Worm (Caenorhabditis elegans) whole organism, L1 larva: ENCODE data around the gene Y39B6A.3.

Experiments
- Y116A8C.19 ChIP-seq: sonication (generic microtip); optimal IDR thresholded peaks from 2 replicates; lab custom pipeline; 2016; ENCODE audit warnings: missing compliant biosample characterization, missing genetic modification characterization, borderline replicate concordance
- alr-1 ChIP-seq: fragments of 200-800 bp; sonication (Bioruptor generic); optimal IDR thresholded peaks from 2 replicates; lab custom pipeline; 2018; ENCODE audit warnings: borderline replicate concordance, mild to moderate bottlenecking, missing genetic modification characterization, missing compliant biosample characterization
- ama-1 ChIP-seq: fragments of 150-350 bp; optimal IDR thresholded peaks from 2 replicates; lab custom pipeline; 2014
- blmp-1 ChIP-seq: fragments of 150-350 bp; optimal IDR thresholded peaks from 2 replicates; lab custom pipeline; 2014; ENCODE audit warnings: missing biosample characterization, missing genetic modification characterization
- ceh-88 ChIP-seq: fragments of 200-800 bp; sonication (Bioruptor generic); IDR thresholded peaks from 2 replicates; pipeline ENCODE4 v1.3.6; 2022; ENCODE audit warnings: missing genetic modification characterization, missing compliant biosample characterization
- ceh-90 ChIP-seq: sonication (generic microtip); optimal IDR thresholded peaks from 2 replicates; lab custom pipeline; 2016; ENCODE audit warnings: missing genetic modification characterization, missing compliant biosample characterization
- ces-1 ChIP-seq: fragments of 150-350 bp; optimal IDR thresholded peaks from 2 replicates; lab custom pipeline; 2014; ENCODE audit warnings: missing biosample characterization, missing genetic modification reagents, missing genetic modification characterization
- dsc-1 ChIP-seq: sonication (generic microtip); optimal IDR thresholded peaks from 2 replicates; lab custom pipeline; 2016; ENCODE audit warnings: mild to moderate bottlenecking, missing genetic modification characterization, missing compliant biosample characterization
- efl-1 ChIP-seq, 4 experiments: fragments of 150-350 bp; optimal IDR thresholded peaks in 3 of 4; peaks in 1 of 4; 1 replicate in 1 of 4; 2 replicates in 3 of 4; lab custom pipeline; 2014; ENCODE audit warnings: missing biosample characterization in 2 of 4, missing genetic modification characterization in 2 of 4, missing genetic modification reagents in 2 of 4
- efl-3 ChIP-seq: fragments of 200-800 bp; sonication (Bioruptor generic); optimal IDR thresholded peaks from 2 replicates; lab custom pipeline; 2018; ENCODE audit warnings: mild to moderate bottlenecking, missing genetic modification characterization, missing compliant biosample characterization
- egl-13 ChIP-seq: sonication (generic microtip); optimal IDR thresholded peaks from 2 replicates; lab custom pipeline; 2016; ENCODE audit warnings: missing genotype, missing genetic modification reagents, missing genetic modification characterization, missing compliant biosample characterization
- elt-2 ChIP-seq: sonication (generic microtip); optimal IDR thresholded peaks from 2 replicates; lab custom pipeline; 2016; ENCODE audit warnings: missing genetic modification characterization, mild to moderate bottlenecking, inconsistent platforms, missing compliant biosample characterization, missing genetic modification reagents
- fkh-8 ChIP-seq: sonication (generic microtip); optimal IDR thresholded peaks from 2 replicates; lab custom pipeline; 2016; ENCODE audit warnings: mild to moderate bottlenecking, missing genetic modification characterization, missing compliant biosample characterization
- fos-1 ChIP-seq: fragments of 150-350 bp; optimal IDR thresholded peaks from 2 replicates; lab custom pipeline; 2014; ENCODE audit warnings: missing biosample characterization, missing genetic modification characterization
- grh-1 ChIP-seq: fragments of 200-800 bp; sonication (Bioruptor generic); IDR thresholded peaks from 2 replicates; pipeline ENCODE4 v1.3.6; 2022; ENCODE audit warnings: missing genetic modification reagents, missing genetic modification characterization, missing compliant biosample characterization
- hlh-17 ChIP-seq: fragments of 200-800 bp; sonication (Bioruptor generic); optimal IDR thresholded peaks from 2 replicates; lab custom pipeline; 2018; ENCODE audit warnings: missing genetic modification characterization, mild to moderate bottlenecking, missing compliant biosample characterization, moderate library complexity, borderline replicate concordance
- hlh-4 ChIP-seq: sonication (generic microtip); optimal IDR thresholded peaks from 2 replicates; lab custom pipeline; 2016; ENCODE audit warnings: mild to moderate bottlenecking, missing genetic modification characterization, missing compliant biosample characterization
- hpl-2 ChIP-seq: fragments of 150-350 bp; optimal IDR thresholded peaks from 2 replicates; lab custom pipeline; 2014; ENCODE audit warnings: missing biosample characterization, missing genetic modification reagents, missing genetic modification characterization
- isw-1 ChIP-seq: fragments of 200-800 bp; sonication (Bioruptor generic); IDR thresholded peaks from 2 replicates; pipeline ENCODE4 v1.3.6; 2022; ENCODE audit warnings: missing genetic modification characterization, missing compliant biosample characterization
- lin-13 ChIP-seq: fragments of 150-350 bp; optimal IDR thresholded peaks from 2 replicates; lab custom pipeline; 2014; ENCODE audit warnings: missing biosample characterization, missing genetic modification reagents, missing genetic modification characterization
- lin-14 ChIP-seq: fragments of 200-800 bp; sonication (Bioruptor generic); optimal IDR thresholded peaks from 2 replicates; lab custom pipeline; 2018; ENCODE audit warnings: mild to moderate bottlenecking, missing genetic modification characterization, moderate library complexity, missing compliant biosample characterization
- lin-15B ChIP-seq: fragments of 150-350 bp; sonication (generic microtip); optimal IDR thresholded peaks from 3 replicates; lab custom pipeline; 2014; ENCODE audit warnings: missing biosample characterization, missing genetic modification characterization
- lin-35 ChIP-seq, 2 experiments: fragments of 150-350 bp; optimal IDR thresholded peaks; 2 replicates each; lab custom pipeline; 2014; ENCODE audit warnings: missing biosample characterization in 2 of 2, missing genetic modification characterization in 2 of 2, missing genetic modification reagents in 2 of 2
- lin-39 ChIP-seq: fragments of 150-350 bp; optimal IDR thresholded peaks from 2 replicates; lab custom pipeline; 2014; ENCODE audit warnings: missing biosample characterization, missing genetic modification reagents, missing genetic modification characterization
- lsy-2 ChIP-seq, 2 experiments: fragments of 150-350 bp; optimal IDR thresholded peaks; 2 replicates each; lab custom pipeline; 2014; ENCODE audit warnings: missing biosample characterization in 2 of 2, missing genetic modification characterization in 2 of 2
- mab-9 ChIP-seq: fragments of 200-800 bp; sonication (Bioruptor generic); IDR thresholded peaks from 2 replicates; pipeline ENCODE4 v1.3.6; 2022; ENCODE audit warnings: missing genetic modification reagents, missing genetic modification characterization, missing compliant biosample characterization
- mef-2 ChIP-seq: fragments of 150-350 bp; optimal IDR thresholded peaks from 2 replicates; lab custom pipeline; 2014; ENCODE audit warnings: missing biosample characterization, missing genetic modification characterization
- mep-1 ChIP-seq: fragments of 150-350 bp; optimal IDR thresholded peaks from 2 replicates; lab custom pipeline; 2014; ENCODE audit warnings: missing biosample characterization, missing genetic modification characterization
- nhr-11 ChIP-seq: fragments of 150-350 bp; optimal IDR thresholded peaks from 2 replicates; lab custom pipeline; 2014; ENCODE audit warnings: missing biosample characterization, missing genetic modification characterization
- nhr-19 ChIP-seq: fragments of 200-800 bp; sonication (Bioruptor generic); conservative IDR thresholded peaks from 2 replicates; pipeline ENCODE4 v1.3.6; 2022; ENCODE audit warnings: missing genetic modification characterization, missing compliant biosample characterization
- nhr-237 ChIP-seq: fragments of 150-350 bp; optimal IDR thresholded peaks from 2 replicates; lab custom pipeline; 2014; ENCODE audit warnings: missing biosample characterization, missing genetic modification characterization
- nhr-84 ChIP-seq: sonication (generic microtip); optimal IDR thresholded peaks from 2 replicates; lab custom pipeline; 2017; ENCODE audit warnings: missing biosample characterization, missing genetic modification characterization
- nhr-85 ChIP-seq: sonication (generic microtip); peaks from one replicate; lab custom pipeline; 2016; ENCODE audit warnings: missing genetic modification characterization, inconsistent platforms, missing compliant biosample characterization
- pag-3 ChIP-seq: sonication (generic microtip); optimal IDR thresholded peaks from 2 replicates; lab custom pipeline; 2017; ENCODE audit warnings: missing genetic modification characterization, mild to moderate bottlenecking, missing compliant biosample characterization, antibody characterized with exemption, borderline replicate concordance; ENCODE audit not compliant: insufficient read depth
- rnt-1 ChIP-seq: sonication (generic microtip); optimal IDR thresholded peaks from 2 replicates; lab custom pipeline; 2016; ENCODE audit warnings: mild to moderate bottlenecking, missing genetic modification characterization, moderate library complexity, missing compliant biosample characterization
- snpc-4 ChIP-seq: fragments of 150-350 bp; optimal IDR thresholded peaks from 2 replicates; lab custom pipeline; 2014; ENCODE audit warnings: missing biosample characterization, missing genetic modification characterization
- sptf-1 ChIP-seq: fragments of 150-350 bp; optimal IDR thresholded peaks from 2 replicates; lab custom pipeline; 2014; ENCODE audit warnings: missing biosample characterization, missing genetic modification characterization
- sup-37 ChIP-seq: fragments of 200-800 bp; sonication (Bioruptor generic); optimal IDR thresholded peaks from 2 replicates; lab custom pipeline; 2018; ENCODE audit warnings: mild to moderate bottlenecking, missing genetic modification characterization, missing compliant biosample characterization
- tlp-1 ChIP-seq: fragments of 150-350 bp; optimal IDR thresholded peaks from 2 replicates; lab custom pipeline; 2014; ENCODE audit warnings: missing biosample characterization, missing genetic modification characterization
- unc-30 ChIP-seq: sonication (generic microtip); optimal IDR thresholded peaks from 2 replicates; lab custom pipeline; 2017; ENCODE audit warnings: missing biosample characterization, missing genetic modification characterization
- unc-98 ChIP-seq: fragments of 200-800 bp; sonication (Bioruptor generic); IDR thresholded peaks from 2 replicates; pipeline ENCODE4 v1.3.6; 2022; ENCODE audit warnings: missing genetic modification characterization, missing compliant biosample characterization
- xbp-1 ChIP-seq: sonication (generic microtip); optimal IDR thresholded peaks from 2 replicates; lab custom pipeline; 2016; ENCODE audit warnings: missing genetic modification characterization, missing compliant biosample characterization
- zag-1 ChIP-seq: fragments of 150-350 bp; optimal IDR thresholded peaks from 2 replicates; lab custom pipeline; 2014; ENCODE audit warnings: missing biosample characterization, missing genetic modification characterization
- ztf-11 ChIP-seq, 2 experiments: sonication (generic microtip); optimal IDR thresholded peaks; 2 replicates each; lab custom pipeline; 2016 to 2017; ENCODE audit warnings: missing genetic modification characterization in 2 of 2, missing biosample characterization in 1 of 2, missing compliant biosample characterization in 1 of 2
- ztf-4 ChIP-seq: fragments of 150-350 bp; optimal IDR thresholded peaks from 2 replicates; lab custom pipeline; 2014; ENCODE audit warnings: missing biosample characterization, missing genetic modification characterization

The Y39B6A.3 gene

DNA sequence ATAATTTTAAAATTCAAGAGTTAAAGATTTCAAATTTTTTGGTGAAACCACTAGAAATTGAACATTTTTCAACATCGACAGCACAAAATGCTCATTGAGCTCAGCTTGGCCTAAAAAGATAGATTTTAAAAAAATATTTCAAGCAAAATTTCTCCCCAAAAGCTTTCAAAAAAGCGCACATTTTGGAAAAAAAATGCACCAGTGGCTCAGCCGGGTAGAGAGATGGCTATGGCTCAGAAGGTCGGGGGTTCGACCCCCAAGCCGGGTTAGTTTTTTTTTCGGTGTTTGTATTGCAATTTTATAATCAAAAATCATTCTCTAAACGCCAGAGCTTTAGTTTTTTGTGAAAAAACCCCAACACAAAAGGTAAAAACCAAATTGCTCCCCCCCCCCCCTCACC is 12.0 kb downstream of the Y39B6A.3 start:
- no peak for TF ChIP-seq elt-2 (tag; lab: Kevin White, UChicago)
- TF ChIP-seq nhr-11 (tag; lab: Kevin White, UChicago), result no peak
- 0 out of 2 replicates have a peak, but pooled peaks have one; percentile 2 for TF ChIP-seq nhr-19 (GFP tag; lab: Robert Waterston, UW)

DNA sequence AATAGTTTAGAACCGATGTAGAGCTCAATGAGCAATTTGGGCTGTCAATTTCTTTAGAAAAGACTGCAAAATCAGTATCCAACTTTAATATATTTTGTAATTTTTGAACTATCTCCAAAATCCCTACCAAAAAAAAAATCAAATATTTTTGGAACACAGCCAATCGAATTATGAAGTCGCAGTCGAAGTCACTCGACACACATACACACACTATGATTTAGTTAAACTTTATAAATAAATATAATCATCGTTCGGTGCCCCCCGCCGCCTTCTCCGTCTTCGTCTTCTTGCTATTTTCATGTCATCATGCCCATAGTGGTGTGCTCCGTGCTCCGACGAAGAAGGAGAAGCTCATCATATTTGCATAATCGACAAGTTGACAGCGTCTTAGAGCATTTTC is 12.7 kb downstream of the Y39B6A.3 start:
- TF ChIP-seq zag-1 (no peak), lin-39 (tag; lab: Kevin White, UChicago) (no peak), nhr-84 (tag; lab: Kevin White, UChicago) (no peak), sptf-1 (tag; lab: Kevin White, UChicago) (no peak), Y116A8C.19 (no peak), nhr-11 (tag; lab: Kevin White, UChicago) (no peak)

- TF ChIP-seq ceh-88 (GFP tag; lab: Robert Waterston, UW) (no peak), grh-1 (GFP tag; lab: Robert Waterston, UW) (no peak), zag-1 (no peak), snpc-4 (tag; lab: Kevin White, UChicago) (no peak), lin-35 (GFP tag; optimal IDR thresholded peaks at IDR 0.05; lab: Kevin White, UChicago) (no peak), dsc-1 (tag; lab: Kevin White, UChicago) (no peak), lin-15B (no peak), ceh-90 (tag; lab: Kevin White, UChicago) (no peak)
Observed at ce11 chrV:19175714-19176113, 14.1 kb downstream of the Y39B6A.3 start.

ce11 chrV:19174626-19175025 is 15.2 kb downstream of the Y39B6A.3 start, which contains the start of gene hot-2:
Gene hot-2 (plus strand): TSS chrV:19174759.
- TF ChIP-seq hlh-4 (no peak), zag-1 (no peak), efl-1 (optimal IDR thresholded peaks at IDR 0.05; lab: Kevin White, UChicago) (no peak), efl-1 (GFP tag; optimal IDR thresholded peaks at IDR 0.05 in 1 of 2; lab: Kevin White, UChicago) (peak in 1 of 2 experiments; percentile 2), Y116A8C.19 (no peak)
- TF ChIP-seq, all 84 proteins: peak for 1

ce11 chrV:19158664-19159063 is 31.1 kb downstream of the Y39B6A.3 start, which contains the start of gene Y39B6A.5:
Gene Y39B6A.5 (minus strand): TSS chrV:19158877.
- TF ChIP-seq unc-30 (no peak), nhr-85 (tag; lab: Kevin White, UChicago) (no peak), lin-39 (tag; lab: Kevin White, UChicago) (no peak), ces-1 (GFP tag; lab: Kevin White, UChicago) (no peak), rnt-1 (tag; lab: Kevin White, UChicago) (no peak), sup-37 (GFP tag; lab: Kevin White, UChicago) (no peak), alr-1 (tag; lab: Kevin White, UChicago) (no peak), fkh-8 (tag; lab: Kevin White, UChicago) (no peak), lsy-2 (tag; optimal IDR thresholded peaks at IDR 0.05; lab: Kevin White, UChicago) (peak; percentile 4 to 25), ama-1 (lab: Kevin White, UChicago) (no peak), hpl-2 (GFP tag; lab: Kevin White, UChicago) (peak; percentile 25), tlp-1 (tag; lab: Kevin White, UChicago) (peak; percentile 54), efl-3 (GFP tag; lab: Kevin White, UChicago) (no peak), fos-1 (tag; lab: Kevin White, UChicago) (no peak), efl-1 (optimal IDR thresholded peaks at IDR 0.05; lab: Kevin White, UChicago) (no peak), efl-1 (GFP tag; optimal IDR thresholded peaks at IDR 0.05 in 1 of 2; lab: Kevin White, UChicago) (peak; percentile 1 to 38), egl-13 (tag; lab: Kevin White, UChicago) (no peak), ztf-11 (tag; optimal IDR thresholded peaks at IDR 0.05; lab: Kevin White, UChicago) (no peak), grh-1 (GFP tag; lab: Robert Waterston, UW) (no peak), lin-13 (GFP tag; lab: Kevin White, UChicago) (no peak), mef-2 (tag; lab: Kevin White, UChicago) (no peak), isw-1 (GFP tag; lab: Robert Waterston, UW) (no peak), ceh-88 (GFP tag; lab: Robert Waterston, UW) (no peak), blmp-1 (tag; lab: Kevin White, UChicago) (peak; percentile 19), nhr-237 (no peak), unc-98 (GFP tag; lab: Robert Waterston, UW) (no peak), xbp-1 (no peak), ztf-4 (tag; lab: Kevin White, UChicago) (no peak), lin-14 (GFP tag; lab: Kevin White, UChicago) (peak; percentile 61), pag-3 (no peak), mep-1 (no peak), mab-9 (no peak), hlh-17 (GFP tag; lab: Kevin White, UChicago) (no peak), nhr-84 (tag; lab: Kevin White, UChicago) (no peak)
